Worm (Caenorhabditis elegans) whole organism, L2 larva: ENCODE results near the gene lin-54.

ENCODE experiments used
- C34F6.9 ChIP-seq: fragments of 150-350 bp; optimal IDR thresholded peaks from 2 replicates; lab custom pipeline; 2014; ENCODE audit warnings: missing biosample characterization, missing genetic modification characterization
- F13H6.1 ChIP-seq: sonication (generic microtip); optimal IDR thresholded peaks from 2 replicates; lab custom pipeline; 2016; ENCODE audit warnings: missing genetic modification characterization, missing compliant biosample characterization
- R02D3.7 ChIP-seq: fragments of 150-350 bp; optimal IDR thresholded peaks from 2 replicates; lab custom pipeline; 2014; ENCODE audit warnings: missing biosample characterization, missing genetic modification characterization
- Y55F3AM.14 ChIP-seq: fragments of 200-800 bp; sonication (Bioruptor generic); optimal IDR thresholded peaks from 2 replicates; lab custom pipeline; 2018; ENCODE audit warnings: mild to moderate bottlenecking, missing genetic modification characterization, missing compliant biosample characterization
- ZK546.5 ChIP-seq: sonication (generic microtip); optimal IDR thresholded peaks from 2 replicates; lab custom pipeline; 2017; ENCODE audit warnings: missing biosample characterization, missing genetic modification characterization
- alr-1 ChIP-seq: fragments of 150-350 bp; optimal IDR thresholded peaks from 2 replicates; lab custom pipeline; 2014; ENCODE audit warnings: missing biosample characterization, missing genetic modification characterization
- aly-2 ChIP-seq: fragments of 150-350 bp; optimal IDR thresholded peaks from 2 replicates; lab custom pipeline; 2014; ENCODE audit warnings: missing biosample characterization, missing genetic modification characterization
- ama-1 ChIP-seq: fragments of 150-350 bp; optimal IDR thresholded peaks from 2 replicates; lab custom pipeline; 2018; ENCODE audit warnings: inconsistent platforms
- blmp-1 ChIP-seq: sonication (generic microtip); optimal IDR thresholded peaks from 2 replicates; lab custom pipeline; 2017; ENCODE audit warnings: missing genetic modification characterization, mild to moderate bottlenecking, missing compliant biosample characterization, antibody characterized with exemption, moderate library complexity; ENCODE audit not compliant: insufficient read depth
- ceh-16 ChIP-seq: fragments of 150-350 bp; optimal IDR thresholded peaks from 2 replicates; lab custom pipeline; 2014; ENCODE audit warnings: missing biosample characterization, missing genetic modification characterization
- ceh-82 ChIP-seq: fragments of 150-350 bp; optimal IDR thresholded peaks from 2 replicates; lab custom pipeline; 2014; ENCODE audit warnings: missing biosample characterization, missing genetic modification characterization
- crh-2 ChIP-seq: sonication (generic microtip); optimal IDR thresholded peaks from 2 replicates; lab custom pipeline; 2017; ENCODE audit warnings: missing biosample characterization, missing genetic modification characterization
- dmd-4 ChIP-seq: sonication (generic microtip); optimal IDR thresholded peaks from 2 replicates; lab custom pipeline; 2017; ENCODE audit warnings: missing biosample characterization, missing genetic modification characterization
- egl-27 ChIP-seq: sonication (generic microtip); optimal IDR thresholded peaks from 3 replicates; lab custom pipeline; 2017; ENCODE audit warnings: missing biosample characterization, missing genetic modification reagents, missing genetic modification characterization
- elt-1 ChIP-seq: fragments of 150-350 bp; optimal IDR thresholded peaks from 2 replicates; lab custom pipeline; 2014; ENCODE audit warnings: missing biosample characterization, missing genetic modification characterization
- elt-3 ChIP-seq: sonication (generic microtip); optimal IDR thresholded peaks from 2 replicates; lab custom pipeline; 2017; ENCODE audit warnings: missing biosample characterization, missing genetic modification characterization
- fos-1 ChIP-seq: fragments of 150-350 bp; optimal IDR thresholded peaks from 2 replicates; lab custom pipeline; 2014; ENCODE audit warnings: missing biosample characterization, missing genetic modification characterization
- gmeb-1 ChIP-seq: fragments of 150-350 bp; optimal IDR thresholded peaks from 2 replicates; lab custom pipeline; 2014; ENCODE audit warnings: missing biosample characterization, missing genetic modification characterization
- lin-11 ChIP-seq: fragments of 150-350 bp; sonication (generic microtip); optimal IDR thresholded peaks from 2 replicates; lab custom pipeline; 2014; ENCODE audit warnings: missing biosample characterization, missing genetic modification characterization, inconsistent platforms, mixed read lengths
- lin-13 ChIP-seq: fragments of 150-350 bp; optimal IDR thresholded peaks from 2 replicates; lab custom pipeline; 2014; ENCODE audit warnings: missing biosample characterization, missing genetic modification reagents, missing genetic modification characterization
- lsy-2 ChIP-seq, 2 experiments: fragments of 150-350 bp in 1 of 2; sonication (generic microtip) in 1 of 2; optimal IDR thresholded peaks; 2 replicates each; lab custom pipeline; 2014 to 2017; ENCODE audit warnings: missing biosample characterization in 2 of 2, missing genetic modification characterization in 2 of 2
- mab-5 ChIP-seq: fragments of 150-350 bp; optimal IDR thresholded peaks from 2 replicates; lab custom pipeline; 2014; ENCODE audit warnings: missing biosample characterization, missing genetic modification characterization
- mbf-1 ChIP-seq: sonication (generic microtip); optimal IDR thresholded peaks from 2 replicates; lab custom pipeline; 2017; ENCODE audit warnings: missing biosample characterization, missing genetic modification characterization
- mdl-1 ChIP-seq, 2 experiments: fragments of 150-350 bp in 1 of 2; sonication (generic microtip) in 1 of 2; optimal IDR thresholded peaks; 2 replicates each; lab custom pipeline; 2017; ENCODE audit warnings: missing biosample characterization in 2 of 2, missing genetic modification characterization in 2 of 2
- nhr-10 ChIP-seq: sonication (generic microtip); optimal IDR thresholded peaks from 2 replicates; lab custom pipeline; 2017; ENCODE audit warnings: missing biosample characterization, missing genetic modification characterization
- nhr-11 ChIP-seq: fragments of 150-350 bp; optimal IDR thresholded peaks from 2 replicates; lab custom pipeline; 2014; ENCODE audit warnings: missing biosample characterization, missing genetic modification characterization
- nhr-129 ChIP-seq: fragments of 150-350 bp; optimal IDR thresholded peaks from 2 replicates; lab custom pipeline; 2014; ENCODE audit warnings: missing biosample characterization, missing genetic modification characterization
- nhr-21 ChIP-seq: fragments of 150-350 bp; optimal IDR thresholded peaks from 2 replicates; lab custom pipeline; 2014; ENCODE audit warnings: missing biosample characterization, missing genetic modification characterization
- nhr-23 ChIP-seq: fragments of 150-350 bp; optimal IDR thresholded peaks from 2 replicates; lab custom pipeline; 2014; ENCODE audit warnings: missing biosample characterization, missing genetic modification reagents, missing genetic modification characterization
- nhr-237 ChIP-seq: fragments of 150-350 bp; optimal IDR thresholded peaks from 2 replicates; lab custom pipeline; 2014; ENCODE audit warnings: missing biosample characterization, missing genetic modification characterization
- nhr-25 ChIP-seq: fragments of 150-350 bp; sonication (generic microtip); optimal IDR thresholded peaks from 3 replicates; lab custom pipeline; 2014; ENCODE audit warnings: missing biosample characterization, missing genetic modification characterization
- nhr-77 ChIP-seq: fragments of 150-350 bp; optimal IDR thresholded peaks from 2 replicates; lab custom pipeline; 2014; ENCODE audit warnings: missing biosample characterization, missing genetic modification characterization
- peb-1 ChIP-seq: fragments of 150-350 bp; optimal IDR thresholded peaks from 2 replicates; lab custom pipeline; 2014; ENCODE audit warnings: missing biosample characterization, missing genetic modification characterization
- sem-4 ChIP-seq: fragments of 150-350 bp; optimal IDR thresholded peaks from 2 replicates; lab custom pipeline; 2014; ENCODE audit warnings: missing biosample characterization, missing genetic modification reagents, missing genetic modification characterization
- skn-1 ChIP-seq: sonication (generic microtip); optimal IDR thresholded peaks from 2 replicates; lab custom pipeline; 2017; ENCODE audit warnings: missing biosample characterization, missing genetic modification characterization
- sma-3 ChIP-seq: sonication (generic microtip); optimal IDR thresholded peaks from 2 replicates; lab custom pipeline; 2016; ENCODE audit warnings: missing genetic modification reagents, missing genetic modification characterization, missing compliant biosample characterization
- sma-9 ChIP-seq, 2 experiments: fragments of 150-350 bp in 1 of 2; sonication (generic microtip) in 1 of 2; optimal IDR thresholded peaks; 2 replicates each; lab custom pipeline; 2014 to 2016; ENCODE audit warnings: missing genetic modification characterization in 2 of 2, mild to moderate bottlenecking in 1 of 2, missing biosample characterization in 1 of 2, missing compliant biosample characterization in 1 of 2, missing genetic modification reagents in 1 of 2, moderate library complexity in 1 of 2
- snpc-4 ChIP-seq: fragments of 150-350 bp; optimal IDR thresholded peaks from 2 replicates; lab custom pipeline; 2014; ENCODE audit warnings: missing biosample characterization, missing genetic modification characterization
- unc-39 ChIP-seq: fragments of 150-350 bp; optimal IDR thresholded peaks from 2 replicates; lab custom pipeline; 2014; ENCODE audit warnings: missing biosample characterization, missing genetic modification characterization
- unc-55 ChIP-seq: fragments of 150-350 bp; sonication (generic microtip); optimal IDR thresholded peaks from 3 replicates; lab custom pipeline; 2014; ENCODE audit warnings: missing biosample characterization, missing genetic modification reagents, missing genetic modification characterization
- unc-62 ChIP-seq: fragments of 150-350 bp; optimal IDR thresholded peaks from 2 replicates; lab custom pipeline; 2014; ENCODE audit warnings: missing biosample characterization, missing genetic modification reagents, missing genetic modification characterization
- zag-1 ChIP-seq: fragments of 150-350 bp; optimal IDR thresholded peaks from 2 replicates; lab custom pipeline; 2014; ENCODE audit warnings: missing biosample characterization, missing genetic modification characterization
- ztf-1 ChIP-seq: fragments of 200-800 bp; sonication (Bioruptor generic); conservative IDR thresholded peaks from 2 replicates; pipeline ENCODE4 v1.3.6; 2022; ENCODE audit warnings: missing genetic modification characterization, missing compliant biosample characterization
- ztf-11 ChIP-seq: sonication (generic microtip); optimal IDR thresholded peaks from 2 replicates; lab custom pipeline; 2017; ENCODE audit warnings: missing biosample characterization, missing genetic modification characterization
- ztf-4 ChIP-seq: fragments of 150-350 bp; optimal IDR thresholded peaks from 2 replicates; lab custom pipeline; 2014; ENCODE audit warnings: missing biosample characterization, missing genetic modification characterization

Gene lin-54

ce11 chrIV:13238943-13239861 lies 1.6 kb upstream of the lin-54 start, which contains the start of gene tag-115:
tag-115 (minus strand) TSS chrIV:13239414.
- no peak for TF ChIP-seq nhr-77 (tag; lab: Kevin White, UChicago)
- TF ChIP-seq ama-1 (lab: Kevin White, UChicago) = peak; percentile 47
- TF ChIP-seq dmd-4 (tag; lab: Kevin White, UChicago) = no peak
- peak; percentile 5 for TF ChIP-seq nhr-25 (tag; lab: Kevin White, UChicago)
- TF ChIP-seq Y55F3AM.14 = no peak
- TF ChIP-seq lsy-2 (tag; optimal IDR thresholded peaks at IDR 0.05; lab: Kevin White, UChicago) = peak in 1 of 2 experiments; percentile 23
- no peak for TF ChIP-seq skn-1 (tag; lab: Kevin White, UChicago)
- no peak for TF ChIP-seq lin-11
- peak; percentile 8 for TF ChIP-seq unc-55 (GFP tag; lab: Kevin White, UChicago)
- TF ChIP-seq zag-1 = no peak
- TF ChIP-seq nhr-129 (tag; lab: Kevin White, UChicago) = no peak
- TF ChIP-seq nhr-10 (tag; lab: Kevin White, UChicago) = no peak
- peak; percentile 38 for TF ChIP-seq C34F6.9 (tag; lab: Kevin White, UChicago)
- TF ChIP-seq alr-1 = no peak
- peak; percentile 17 for TF ChIP-seq sma-3
- TF ChIP-seq ztf-11 = no peak
- peak; percentile 1 for TF ChIP-seq nhr-21 (tag; lab: Kevin White, UChicago)
- TF ChIP-seq, all 48 proteins: peak for 7

- peak; percentile 97 for TF ChIP-seq fos-1 (tag; lab: Kevin White, UChicago)
- peak; percentile 89 for TF ChIP-seq nhr-237
- TF ChIP-seq unc-62 (GFP tag; lab: Kevin White, UChicago) = peak; percentile 78
- TF ChIP-seq Y55F3AM.14 = peak; percentile 97
- TF ChIP-seq unc-55 (GFP tag; lab: Kevin White, UChicago) = peak; percentile 100
- no peak for TF ChIP-seq nhr-23 (tag; lab: Kevin White, UChicago)
- peak; percentile 95 for TF ChIP-seq blmp-1
- peak; percentile 99 for TF ChIP-seq nhr-25 (tag; lab: Kevin White, UChicago)
- peak; percentile 96 for TF ChIP-seq ceh-16 (tag; lab: Kevin White, UChicago)
- TF ChIP-seq nhr-21 (tag; lab: Kevin White, UChicago) = peak; percentile 99
- TF ChIP-seq sma-3 = peak; percentile 99
- TF ChIP-seq lin-13 (GFP tag; lab: Kevin White, UChicago) = peak; percentile 98
- TF ChIP-seq ZK546.5 = peak; percentile 90
- TF ChIP-seq sma-9 (GFP tag; optimal IDR thresholded peaks at IDR 0.05; lab: Kevin White, UChicago) = peak; percentile 97
- TF ChIP-seq sma-9 (tag; optimal IDR thresholded peaks at IDR 0.05; lab: Kevin White, UChicago) = no peak
- peak; percentile 96 for TF ChIP-seq zag-1
- peak; percentile 88 for TF ChIP-seq skn-1 (tag; lab: Kevin White, UChicago)
- TF ChIP-seq ztf-1 (GFP tag; lab: Robert Waterston, UW) = 0 out of 2 replicates have a peak, but pooled peaks have one; percentile 84
- TF ChIP-seq gmeb-1 (tag; lab: Kevin White, UChicago) = peak; percentile 98
- peak; percentile 95 to 98 for TF ChIP-seq lsy-2 (tag; optimal IDR thresholded peaks at IDR 0.05; lab: Kevin White, UChicago)
- TF ChIP-seq R02D3.7 (tag; lab: Kevin White, UChicago) = peak; percentile 76
- peak; percentile 97 for TF ChIP-seq mab-5
- TF ChIP-seq peb-1 = no peak
- peak; percentile 2 for TF ChIP-seq alr-1
- TF ChIP-seq C34F6.9 (tag; lab: Kevin White, UChicago) = peak; percentile 99
- peak; percentile 85 for TF ChIP-seq nhr-77 (tag; lab: Kevin White, UChicago)
- TF ChIP-seq lin-11 = peak; percentile 99
- TF ChIP-seq elt-1 (tag; lab: Kevin White, UChicago) = peak; percentile 23
- TF ChIP-seq elt-3 (tag; lab: Kevin White, UChicago) = no peak
- TF ChIP-seq unc-39 = peak; percentile 65
- TF ChIP-seq F13H6.1 (tag; lab: Kevin White, UChicago) = peak; percentile 97
- TF ChIP-seq ztf-11 = peak; percentile 65
- peak; percentile 85 for TF ChIP-seq ceh-82 (tag; lab: Kevin White, UChicago)
- peak; percentile 99 for TF ChIP-seq crh-2
- TF ChIP-seq mbf-1 (tag; lab: Kevin White, UChicago) = peak; percentile 46
- peak; percentile 98 for TF ChIP-seq sem-4
- peak; percentile 100 for TF ChIP-seq nhr-129 (tag; lab: Kevin White, UChicago)
- peak; percentile 98 for TF ChIP-seq egl-27 (tag; lab: Kevin White, UChicago)
- no peak for TF ChIP-seq nhr-11
- TF ChIP-seq dmd-4 (tag; lab: Kevin White, UChicago) = peak; percentile 59
- no peak for TF ChIP-seq aly-2 (tag; lab: Kevin White, UChicago)
- peak; percentile 91 for TF ChIP-seq snpc-4 (tag; lab: Kevin White, UChicago)
- peak; percentile 99 for TF ChIP-seq ztf-4
- peak; percentile 89 for TF ChIP-seq nhr-10 (tag; lab: Kevin White, UChicago)
- peak; percentile 36 to 84 for TF ChIP-seq mdl-1 (tag; optimal IDR thresholded peaks at IDR 0.05; lab: Kevin White, UChicago)
Observed at ce11 chrIV:13240078-13240841, 584 bp upstream of the lin-54 start, which contains the start of gene rpl-12. rpl-12 (minus strand) TSS chrIV:13240651.
